Worm (Caenorhabditis elegans) whole organism, young adult: ENCODE data around the gene smim-14.

ENCODE experiments used
- B0019.2 ChIP-seq: fragments of 200-800 bp; sonication (Bioruptor generic); conservative IDR thresholded peaks from 2 replicates; pipeline ENCODE4 v1.3.6; 2022; ENCODE audit warnings: missing genetic modification reagents, missing genetic modification characterization, missing compliant biosample characterization
- B0336.3 ChIP-seq: fragments of 200-800 bp; sonication (Bioruptor generic); IDR thresholded peaks from 2 replicates; pipeline ENCODE4 v1.3.6; 2022; ENCODE audit warnings: missing genetic modification characterization, missing compliant biosample characterization
- F39B2.1 ChIP-seq: fragments of 200-800 bp; sonication (Bioruptor generic); IDR thresholded peaks from 2 replicates; pipeline ENCODE4 v1.3.6; 2022; ENCODE audit warnings: missing genetic modification reagents, missing genetic modification characterization, missing compliant biosample characterization
- F57A8.1 ChIP-seq: fragments of 200-800 bp; sonication (Bioruptor generic); optimal IDR thresholded peaks from 2 replicates; lab custom pipeline; 2018; ENCODE audit warnings: mild to moderate bottlenecking, missing genetic modification characterization, moderate library complexity, missing compliant biosample characterization
- F57C9.4 ChIP-seq: sonication (generic microtip); optimal IDR thresholded peaks from 2 replicates; lab custom pipeline; 2017; ENCODE audit warnings: mild to moderate bottlenecking, missing genetic modification characterization, missing compliant biosample characterization
- K11D2.4 ChIP-seq: fragments of 200-800 bp; sonication (Bioruptor generic); IDR thresholded peaks from 2 replicates; pipeline ENCODE4 v1.3.6; 2022; ENCODE audit warnings: missing genetic modification reagents, missing genetic modification characterization, missing compliant biosample characterization
- T07F8.4 ChIP-seq: sonication (generic microtip); optimal IDR thresholded peaks from 2 replicates; lab custom pipeline; 2016; ENCODE audit warnings: mild to moderate bottlenecking, missing genetic modification characterization, moderate library complexity, missing compliant biosample characterization
- Y67H2A.10 ChIP-seq: fragments of 200-800 bp; sonication (Bioruptor generic); conservative IDR thresholded peaks from 2 replicates; pipeline ENCODE4 v1.3.6; 2022; ENCODE audit warnings: missing genetic modification reagents, missing genetic modification characterization, missing compliant biosample characterization
- Y79H2A.3 ChIP-seq: fragments of 200-800 bp; sonication (Bioruptor generic); conservative IDR thresholded peaks from 2 replicates; pipeline ENCODE4 v1.3.6; 2022; ENCODE audit warnings: missing genetic modification reagents, missing genetic modification characterization, missing compliant biosample characterization
- Y95B8A.8 ChIP-seq: fragments of 200-800 bp; sonication (Bioruptor generic); IDR thresholded peaks from 2 replicates; pipeline ENCODE4 v1.3.6; 2022; ENCODE audit warnings: missing genetic modification reagents, missing genetic modification characterization, missing compliant biosample characterization
- ZK185.1 ChIP-seq: sonication (generic microtip); optimal IDR thresholded peaks from 2 replicates; lab custom pipeline; 2016; ENCODE audit warnings: mild to moderate bottlenecking, missing genetic modification characterization, missing compliant biosample characterization; ENCODE audit not compliant: poor library complexity, severe bottlenecking
- ama-1 ChIP-seq, 3 experiments: fragments of 150-350 bp in 1 of 3; sonication (generic microtip) in 2 of 3; optimal IDR thresholded peaks; 2 replicates each; lab custom pipeline; 2014 to 2018; ENCODE audit warnings: missing biosample characterization in 2 of 3, missing genetic modification characterization in 2 of 3, missing genetic modification reagents in 2 of 3
- aptf-2 ChIP-seq: fragments of 200-800 bp; sonication (Bioruptor generic); conservative IDR thresholded peaks from 2 replicates; pipeline ENCODE4 v1.3.6; 2022; ENCODE audit warnings: missing genetic modification reagents, missing genetic modification characterization, missing compliant biosample characterization
- aptf-3 ChIP-seq: fragments of 200-800 bp; sonication (Bioruptor generic); IDR thresholded peaks from 2 replicates; pipeline ENCODE4 v1.3.6; 2022; ENCODE audit warnings: missing genetic modification characterization, missing compliant biosample characterization
- athp-1 ChIP-seq: sonication (generic microtip); optimal IDR thresholded peaks from 2 replicates; lab custom pipeline; 2017; ENCODE audit warnings: mild to moderate bottlenecking, missing genetic modification characterization, missing compliant biosample characterization
- ceh-27 ChIP-seq: fragments of 200-800 bp; sonication (Bioruptor generic); optimal IDR thresholded peaks from 2 replicates; lab custom pipeline; 2018; ENCODE audit warnings: mild to moderate bottlenecking, missing genetic modification characterization, moderate library complexity, missing compliant biosample characterization
- ceh-58 ChIP-seq: fragments of 200-800 bp; sonication (Bioruptor generic); IDR thresholded peaks from 2 replicates; pipeline ENCODE4 v1.3.6; 2022; ENCODE audit warnings: missing genetic modification characterization, missing compliant biosample characterization
- ceh-79 ChIP-seq: sonication (generic microtip); optimal IDR thresholded peaks from 2 replicates; lab custom pipeline; 2017; ENCODE audit warnings: mild to moderate bottlenecking, missing genetic modification characterization, missing compliant biosample characterization
- ceh-91 ChIP-seq: fragments of 200-800 bp; sonication (Bioruptor generic); IDR thresholded peaks from 2 replicates; pipeline ENCODE4 v1.3.6; 2022; ENCODE audit warnings: missing genetic modification reagents, missing genetic modification characterization, missing compliant biosample characterization
- chd-7 ChIP-seq: sonication (generic microtip); optimal IDR thresholded peaks from 2 replicates; lab custom pipeline; 2016; ENCODE audit warnings: mild to moderate bottlenecking, missing genetic modification characterization, moderate library complexity, missing compliant biosample characterization
- hlh-12 ChIP-seq: sonication (generic microtip); optimal IDR thresholded peaks from 2 replicates; lab custom pipeline; 2016; ENCODE audit warnings: missing genetic modification characterization, missing compliant biosample characterization
- let-526 ChIP-seq: fragments of 200-800 bp; sonication (Bioruptor generic); IDR thresholded peaks from 2 replicates; pipeline ENCODE4 v1.3.6; 2022; ENCODE audit warnings: missing genetic modification reagents, missing genetic modification characterization, missing compliant biosample characterization
- lin-26 ChIP-seq: fragments of 200-800 bp; sonication (Bioruptor generic); IDR thresholded peaks from 2 replicates; pipeline ENCODE4 v1.3.6; 2022; ENCODE audit warnings: missing genetic modification reagents, missing genetic modification characterization, missing compliant biosample characterization
- lir-1 ChIP-seq: fragments of 200-800 bp; sonication (Bioruptor generic); conservative IDR thresholded peaks from 2 replicates; pipeline ENCODE4 v1.3.6; 2022; ENCODE audit warnings: missing genetic modification reagents, missing genetic modification characterization, missing compliant biosample characterization
- lsl-1 ChIP-seq: fragments of 200-800 bp; sonication (Bioruptor generic); optimal IDR thresholded peaks from 2 replicates; lab custom pipeline; 2018; ENCODE audit warnings: mild to moderate bottlenecking, missing genetic modification characterization, moderate library complexity, missing compliant biosample characterization
- madf-10 ChIP-seq: sonication (generic microtip); optimal IDR thresholded peaks from 2 replicates; lab custom pipeline; 2016; ENCODE audit warnings: mild to moderate bottlenecking, missing genetic modification characterization, missing compliant biosample characterization
- madf-3 ChIP-seq: fragments of 200-800 bp; sonication (Bioruptor generic); IDR thresholded peaks from 2 replicates; pipeline ENCODE4 v1.3.6; 2022; ENCODE audit warnings: missing genetic modification reagents, missing genetic modification characterization, missing compliant biosample characterization
- madf-6 ChIP-seq: fragments of 200-800 bp; sonication (Bioruptor generic); IDR thresholded peaks from 2 replicates; pipeline ENCODE4 v1.3.6; 2022; ENCODE audit warnings: missing genetic modification reagents, missing genetic modification characterization, missing compliant biosample characterization
- mcd-1 ChIP-seq: fragments of 200-800 bp; sonication (Bioruptor generic); IDR thresholded peaks from 2 replicates; pipeline ENCODE4 v1.3.6; 2022; ENCODE audit warnings: missing genetic modification reagents, missing genetic modification characterization, missing compliant biosample characterization
- mel-28 ChIP-seq: sonication (generic microtip); optimal IDR thresholded peaks from 2 replicates; lab custom pipeline; 2016; ENCODE audit warnings: borderline replicate concordance, mild to moderate bottlenecking, missing genetic modification characterization, missing compliant biosample characterization
- mes-4 ChIP-seq: sonication (generic microtip); optimal IDR thresholded peaks from 2 replicates; lab custom pipeline; 2016; ENCODE audit warnings: missing genotype, missing genetic modification characterization, missing compliant biosample characterization
- mxl-1 ChIP-seq: sonication (generic microtip); optimal IDR thresholded peaks from 2 replicates; lab custom pipeline; 2016; ENCODE audit warnings: missing genetic modification characterization, missing compliant biosample characterization
- nhr-120 ChIP-seq: fragments of 200-800 bp; sonication (Bioruptor generic); IDR thresholded peaks from 2 replicates; pipeline ENCODE4 v1.3.6; 2022; ENCODE audit warnings: missing genetic modification characterization, missing compliant biosample characterization
- nhr-27 ChIP-seq: fragments of 200-800 bp; sonication (Bioruptor generic); optimal IDR thresholded peaks from 2 replicates; lab custom pipeline; 2018; ENCODE audit warnings: mild to moderate bottlenecking, missing genetic modification characterization, moderate library complexity, missing compliant biosample characterization
- nhr-90 ChIP-seq: sonication (generic microtip); optimal IDR thresholded peaks from 2 replicates; lab custom pipeline; 2016; ENCODE audit warnings: missing genotype, mild to moderate bottlenecking, missing genetic modification characterization, missing compliant biosample characterization
- pbrm-1 ChIP-seq: fragments of 200-800 bp; sonication (Bioruptor generic); IDR thresholded peaks from 2 replicates; pipeline ENCODE4 v1.3.6; 2022; ENCODE audit warnings: missing genetic modification reagents, missing genetic modification characterization, missing compliant biosample characterization
- pha-4 ChIP-seq: fragments of 150-350 bp; sonication (generic microtip); optimal IDR thresholded peaks from 2 replicates; lab custom pipeline; 2014; ENCODE audit warnings: missing biosample characterization, missing genetic modification reagents, missing genetic modification characterization
- rec-8 ChIP-seq, 2 experiments: sonication (generic microtip); optimal IDR thresholded peaks; 2 replicates each; lab custom pipeline; 2016; ENCODE audit warnings: mild to moderate bottlenecking in 2 of 2, missing genetic modification characterization in 2 of 2, missing genetic modification reagents in 2 of 2, missing genotype in 2 of 2, missing biosample characterization in 1 of 2, missing compliant biosample characterization in 1 of 2, moderate library complexity in 1 of 2
- sdz-38 ChIP-seq: sonication (generic microtip); optimal IDR thresholded peaks from 2 replicates; lab custom pipeline; 2016; ENCODE audit warnings: missing genotype, missing genetic modification characterization, missing compliant biosample characterization
- snpc-1.3 ChIP-seq: sonication (generic microtip); optimal IDR thresholded peaks from 2 replicates; lab custom pipeline; 2017; ENCODE audit warnings: missing genetic modification characterization, mild to moderate bottlenecking, missing compliant biosample characterization, antibody characterized with exemption, moderate library complexity, missing genotype, missing genetic modification reagents; ENCODE audit not compliant: insufficient read depth
- snpc-3.4 ChIP-seq: sonication (generic microtip); optimal IDR thresholded peaks from 2 replicates; lab custom pipeline; 2017; ENCODE audit warnings: missing genetic modification characterization, mild to moderate bottlenecking, missing compliant biosample characterization, antibody characterized with exemption, moderate library complexity, missing genotype, missing genetic modification reagents
- sptf-2 ChIP-seq: fragments of 200-800 bp; sonication (Bioruptor generic); optimal IDR thresholded peaks from 2 replicates; lab custom pipeline; 2018; ENCODE audit warnings: mild to moderate bottlenecking, missing genetic modification characterization, missing compliant biosample characterization
- tbp1 ChIP-seq: fragments of 200-800 bp; sonication (Bioruptor generic); optimal IDR thresholded peaks from 2 replicates; lab custom pipeline; 2018; ENCODE audit warnings: mild to moderate bottlenecking, missing genetic modification characterization, missing compliant biosample characterization
- zfh-2 ChIP-seq: fragments of 200-800 bp; sonication (Bioruptor generic); conservative IDR thresholded peaks from 2 replicates; pipeline ENCODE4 v1.3.6; 2022; ENCODE audit warnings: missing genetic modification reagents, missing genetic modification characterization, missing compliant biosample characterization
- ztf-22 ChIP-seq: fragments of 200-800 bp; sonication (Bioruptor generic); optimal IDR thresholded peaks from 2 replicates; lab custom pipeline; 2018; ENCODE audit warnings: mild to moderate bottlenecking, missing genetic modification characterization, moderate library complexity, missing compliant biosample characterization
- ztf-26 ChIP-seq: sonication (generic microtip); optimal IDR thresholded peaks from 2 replicates; lab custom pipeline; 2017; ENCODE audit warnings: missing genetic modification characterization, missing compliant biosample characterization
- ztf-28 ChIP-seq: fragments of 200-800 bp; sonication (Bioruptor generic); IDR thresholded peaks from 2 replicates; pipeline ENCODE4 v1.3.6; 2022; ENCODE audit warnings: missing genetic modification reagents, missing genetic modification characterization, missing compliant biosample characterization
- ztf-3 ChIP-seq: fragments of 200-800 bp; sonication (Bioruptor generic); optimal IDR thresholded peaks from 2 replicates; lab custom pipeline; 2018; ENCODE audit warnings: mild to moderate bottlenecking, missing genetic modification characterization, missing compliant biosample characterization

Gene smim-14

DNA sequence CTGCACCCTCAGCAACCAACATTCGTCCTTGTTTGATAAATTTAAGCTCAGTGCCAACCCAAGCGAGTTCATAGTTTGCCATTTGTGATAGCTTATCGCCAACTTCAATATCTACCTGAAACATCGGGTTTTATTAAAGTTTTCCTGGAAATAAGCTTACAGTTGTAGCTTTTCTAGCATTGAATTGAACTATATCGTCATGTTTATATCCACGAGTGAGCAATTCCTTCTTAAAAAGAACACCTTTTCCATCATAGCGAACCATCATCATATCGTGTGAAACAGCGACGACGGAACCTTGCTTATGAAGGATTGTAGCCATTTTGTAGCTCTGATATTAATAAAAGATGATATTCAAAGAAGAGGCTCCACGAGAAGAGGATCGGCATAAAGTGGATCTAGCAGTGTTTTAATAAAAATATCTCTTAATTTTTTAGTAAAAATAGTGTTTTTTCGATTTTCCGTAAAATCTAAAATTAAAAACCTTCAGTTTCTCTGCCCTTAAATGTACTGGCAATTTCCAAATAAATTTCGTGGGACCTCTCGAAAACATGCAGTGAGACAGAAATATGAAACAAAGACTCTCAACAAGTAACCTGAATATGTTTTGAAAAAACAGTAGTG is 32.8 kb upstream of the smim-14 start, which contains the start of gene M01F1.8 (continued):
- TF ChIP-seq Y67H2A.10, result no peak
- no peak for TF ChIP-seq aptf-2 (GFP tag; lab: Robert Waterston, UW)
- no peak for TF ChIP-seq pbrm-1 (GFP tag; lab: Robert Waterston, UW)
- TF ChIP-seq F39B2.1 (GFP tag; lab: Robert Waterston, UW), result no peak
- no peak for TF ChIP-seq ztf-22 (GFP tag; lab: Kevin White, UChicago)
- TF ChIP-seq T07F8.4 (tag; lab: Kevin White, UChicago), result no peak
- no peak for TF ChIP-seq madf-10 (tag; lab: Kevin White, UChicago)
- no peak for TF ChIP-seq athp-1 (tag; lab: Kevin White, UChicago)
- no peak for TF ChIP-seq madf-3
- TF ChIP-seq tbp1 (GFP tag; lab: Kevin White, UChicago), result peak; percentile 27
- no peak for TF ChIP-seq ztf-28
- no peak for TF ChIP-seq pha-4 (tag; lab: Kevin White, UChicago)
- TF ChIP-seq lir-1 (GFP tag; lab: Robert Waterston, UW), result no peak
- TF ChIP-seq F57C9.4 (tag; lab: Kevin White, UChicago), result no peak
- TF ChIP-seq ZK185.1, result no peak
- no peak for TF ChIP-seq mel-28
- no peak for TF ChIP-seq snpc-3.4 (tag; lab: Kevin White, UChicago)
- TF ChIP-seq ceh-79 (tag; lab: Kevin White, UChicago), result no peak
- TF ChIP-seq nhr-120 (GFP tag; lab: Robert Waterston, UW), result no peak
- no peak for TF ChIP-seq ztf-3 (GFP tag; lab: Kevin White, UChicago)
- no peak for TF ChIP-seq ceh-27 (GFP tag; lab: Kevin White, UChicago)
- no peak for TF ChIP-seq hlh-12 (tag; lab: Kevin White, UChicago)
- no peak for TF ChIP-seq F57A8.1 (GFP tag; lab: Kevin White, UChicago)
- TF ChIP-seq Y79H2A.3, result no peak
- TF ChIP-seq ztf-26 (tag; lab: Kevin White, UChicago), result no peak
- TF ChIP-seq mxl-1 (tag; lab: Kevin White, UChicago), result no peak
- TF ChIP-seq K11D2.4 (GFP tag; lab: Robert Waterston, UW), result no peak
- TF ChIP-seq sptf-2 (GFP tag; lab: Kevin White, UChicago), result no peak
- TF ChIP-seq lsl-1, result peak; percentile 28
- no peak for TF ChIP-seq zfh-2 (GFP tag; lab: Robert Waterston, UW)
- TF ChIP-seq rec-8 (tag; optimal IDR thresholded peaks at IDR 0.05; lab: Kevin White, UChicago), result no peak
- TF ChIP-seq Y95B8A.8, result no peak; the same call in 1 of the 2 replicates
- peak; percentile 66 for TF ChIP-seq nhr-27 (tag; lab: Kevin White, UChicago)
- no peak for TF ChIP-seq ceh-58 (GFP tag; lab: Robert Waterston, UW)
- peak; percentile 33 for TF ChIP-seq snpc-1.3 (tag; lab: Kevin White, UChicago)
- TF ChIP-seq nhr-90, result no peak
- no peak for TF ChIP-seq ama-1 (optimal IDR thresholded peaks at IDR 0.05; lab: Kevin White, UChicago)
- peak in 1 of 2 experiments; percentile 45 for TF ChIP-seq ama-1 (GFP tag; optimal IDR thresholded peaks at IDR 0.05; lab: Kevin White, UChicago)
- no peak for TF ChIP-seq mes-4 (tag; lab: Kevin White, UChicago)
- TF ChIP-seq chd-7 (tag; lab: Kevin White, UChicago), result no peak
- TF ChIP-seq madf-6 (GFP tag; lab: Robert Waterston, UW), result peak; percentile 48
- peak; percentile 20; the same call in 1 of the 2 replicates for TF ChIP-seq B0336.3
- no peak for TF ChIP-seq let-526
- no peak for TF ChIP-seq ceh-91
- TF ChIP-seq B0019.2 (GFP tag; lab: Robert Waterston, UW), result no peak
- no peak for TF ChIP-seq lin-26 (GFP tag; lab: Robert Waterston, UW)
- no peak for TF ChIP-seq mcd-1
- no peak for TF ChIP-seq sdz-38 (tag; lab: Kevin White, UChicago)
- TF ChIP-seq aptf-3 (GFP tag; lab: Robert Waterston, UW), result no peak
